Fruit fly (Drosophila melanogaster): ENCODE measurements around the gene Prosbeta4R1.

- no peak for TF ChIP-seq CG8478 (optimal IDR thresholded peaks at IDR 0.05)
- TF ChIP-seq EcR (GFP tag; optimal IDR thresholded peaks at IDR 0.05): no peak
- no peak for TF ChIP-seq pan (optimal IDR thresholded peaks at IDR 0.05)
- TF ChIP-seq psq (optimal IDR thresholded peaks at IDR 0.05): no peak
These were observed 903 bp downstream of the Prosbeta4R1 start, which contains the start of gene Or23a for dm6 chr2L:2653749-2654148.

Data from whole organism.